Worm (Caenorhabditis elegans) whole organism, L2 larva: ENCODE measurements around the gene klp-7.

Source experiments
- R02D3.7 ChIP-seq: fragments of 150-350 bp; optimal IDR thresholded peaks from 2 replicates; lab custom pipeline; 2014; ENCODE audit warnings: missing biosample characterization, missing genetic modification characterization
- alr-1 ChIP-seq: fragments of 150-350 bp; optimal IDR thresholded peaks from 2 replicates; lab custom pipeline; 2014; ENCODE audit warnings: missing biosample characterization, missing genetic modification characterization
- aly-2 ChIP-seq: fragments of 150-350 bp; optimal IDR thresholded peaks from 2 replicates; lab custom pipeline; 2014; ENCODE audit warnings: missing biosample characterization, missing genetic modification characterization
- ama-1 ChIP-seq: fragments of 150-350 bp; optimal IDR thresholded peaks from 2 replicates; lab custom pipeline; 2018; ENCODE audit warnings: inconsistent platforms
- dmd-4 ChIP-seq: sonication (generic microtip); optimal IDR thresholded peaks from 2 replicates; lab custom pipeline; 2017; ENCODE audit warnings: missing biosample characterization, missing genetic modification characterization
- elt-1 ChIP-seq: fragments of 150-350 bp; optimal IDR thresholded peaks from 2 replicates; lab custom pipeline; 2014; ENCODE audit warnings: missing biosample characterization, missing genetic modification characterization
- lin-13 ChIP-seq: fragments of 150-350 bp; optimal IDR thresholded peaks from 2 replicates; lab custom pipeline; 2014; ENCODE audit warnings: missing biosample characterization, missing genetic modification reagents, missing genetic modification characterization
- lin-39 ChIP-seq: fragments of 150-350 bp; optimal IDR thresholded peaks from 2 replicates; lab custom pipeline; 2014; ENCODE audit warnings: missing biosample characterization, missing genetic modification reagents, missing genetic modification characterization
- nhr-77 ChIP-seq: fragments of 150-350 bp; optimal IDR thresholded peaks from 2 replicates; lab custom pipeline; 2014; ENCODE audit warnings: missing biosample characterization, missing genetic modification characterization
- skn-1 ChIP-seq: sonication (generic microtip); optimal IDR thresholded peaks from 2 replicates; lab custom pipeline; 2017; ENCODE audit warnings: missing biosample characterization, missing genetic modification characterization
- unc-62 ChIP-seq: fragments of 150-350 bp; optimal IDR thresholded peaks from 2 replicates; lab custom pipeline; 2014; ENCODE audit warnings: missing biosample characterization, missing genetic modification reagents, missing genetic modification characterization

DNA sequence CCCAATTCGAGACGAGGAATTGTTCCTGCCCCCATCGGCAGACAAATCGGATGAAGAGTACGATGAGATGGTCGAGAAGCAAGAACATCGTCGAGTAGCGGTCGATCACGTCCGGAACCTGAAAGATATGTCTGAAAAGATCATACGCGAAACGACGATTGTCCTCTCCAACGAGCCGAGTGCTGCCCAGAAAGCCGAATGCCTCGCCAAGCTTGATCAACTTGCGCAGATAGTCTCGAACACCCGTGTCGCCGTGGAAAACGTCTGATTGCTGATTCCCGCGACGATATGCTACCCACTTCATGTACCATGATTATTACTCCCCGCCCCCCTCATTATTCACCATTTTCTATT lies 4.7 kb downstream of the klp-7 start:
- TF ChIP-seq elt-1 (tag; lab: Kevin White, UChicago), result no peak
- TF ChIP-seq lin-39 (tag; lab: Kevin White, UChicago), result no peak
- no peak for TF ChIP-seq lin-13 (GFP tag; lab: Kevin White, UChicago)
- no peak for TF ChIP-seq alr-1 (tag; lab: Kevin White, UChicago)
- TF ChIP-seq dmd-4, result no peak
- no peak for TF ChIP-seq aly-2
- no peak for TF ChIP-seq nhr-77 (tag; lab: Kevin White, UChicago)
- no peak for TF ChIP-seq unc-62 (GFP tag; lab: Kevin White, UChicago)
- no peak for TF ChIP-seq skn-1 (tag; lab: Kevin White, UChicago)
- no peak for TF ChIP-seq R02D3.7 (tag; lab: Kevin White, UChicago)
- TF ChIP-seq ama-1 (lab: Kevin White, UChicago), result no peak
